Worm (Caenorhabditis elegans) whole organism, young adult: ENCODE results near the gene srx-50.

ENCODE experiments used
- F22D6.2 ChIP-seq: sonication (generic microtip); optimal IDR thresholded peaks from 2 replicates; lab custom pipeline; 2016; ENCODE audit warnings: mild to moderate bottlenecking, missing genetic modification characterization, missing compliant biosample characterization
- Y95B8A.8 ChIP-seq: fragments of 200-800 bp; sonication (Bioruptor generic); IDR thresholded peaks from 2 replicates; pipeline ENCODE4 v1.3.6; 2022; ENCODE audit warnings: missing genetic modification reagents, missing genetic modification characterization, missing compliant biosample characterization
- ama-1 ChIP-seq, 3 experiments: fragments of 150-350 bp in 1 of 3; sonication (generic microtip) in 2 of 3; optimal IDR thresholded peaks; 2 replicates each; lab custom pipeline; 2014 to 2018; ENCODE audit warnings: missing biosample characterization in 2 of 3, missing genetic modification characterization in 2 of 3, missing genetic modification reagents in 2 of 3
- aptf-3 ChIP-seq: fragments of 200-800 bp; sonication (Bioruptor generic); IDR thresholded peaks from 2 replicates; pipeline ENCODE4 v1.3.6; 2022; ENCODE audit warnings: missing genetic modification characterization, missing compliant biosample characterization
- ceh-27 ChIP-seq: fragments of 200-800 bp; sonication (Bioruptor generic); optimal IDR thresholded peaks from 2 replicates; lab custom pipeline; 2018; ENCODE audit warnings: mild to moderate bottlenecking, missing genetic modification characterization, moderate library complexity, missing compliant biosample characterization
- dpl-1 ChIP-seq: fragments of 150-350 bp; optimal IDR thresholded peaks from 2 replicates; lab custom pipeline; 2014; ENCODE audit warnings: missing biosample characterization, missing genetic modification reagents, missing genetic modification characterization
- fkh-3 ChIP-seq: sonication (generic microtip); optimal IDR thresholded peaks from 2 replicates; lab custom pipeline; 2016; ENCODE audit warnings: mild to moderate bottlenecking, missing genetic modification characterization, missing compliant biosample characterization
- hsf-1 ChIP-seq: fragments of 200-800 bp; sonication (Bioruptor generic); IDR thresholded peaks from 2 replicates; pipeline ENCODE4 v1.3.6; 2022; ENCODE audit warnings: missing genetic modification reagents, missing genetic modification characterization, missing compliant biosample characterization
- lsl-1 ChIP-seq: fragments of 200-800 bp; sonication (Bioruptor generic); optimal IDR thresholded peaks from 2 replicates; lab custom pipeline; 2018; ENCODE audit warnings: mild to moderate bottlenecking, missing genetic modification characterization, moderate library complexity, missing compliant biosample characterization
- madf-8 ChIP-seq: fragments of 200-800 bp; sonication (Bioruptor generic); conservative IDR thresholded peaks from 2 replicates; pipeline ENCODE4 v1.3.6; 2022; ENCODE audit warnings: missing genetic modification reagents, missing genetic modification characterization, missing compliant biosample characterization
- nhr-80 ChIP-seq: sonication (generic microtip); optimal IDR thresholded peaks from 2 replicates; lab custom pipeline; 2016; ENCODE audit warnings: missing genetic modification characterization, missing compliant biosample characterization
- snpc-4 ChIP-seq, 5 experiments: fragments of 150-350 bp in 1 of 5; sonication (generic microtip) in 4 of 5; optimal IDR thresholded peaks; 2 replicates each; lab custom pipeline; 2014 to 2018; ENCODE audit warnings: missing genetic modification characterization in 5 of 5, missing biosample characterization in 3 of 5, antibody characterized with exemption in 2 of 5, mild to moderate bottlenecking in 2 of 5, missing compliant biosample characterization in 2 of 5, missing genotype in 2 of 5, moderate library complexity in 2 of 5, missing genetic modification reagents in 1 of 5

- TF ChIP-seq snpc-4 (GFP tag; optimal IDR thresholded peaks at IDR 0.05; lab: Kevin White, UChicago) (no peak), snpc-4 (tag; optimal IDR thresholded peaks at IDR 0.05; lab: Kevin White, UChicago) (no peak), ceh-27 (no peak), aptf-3 (GFP tag; lab: Robert Waterston, UW) (no peak), lsl-1 (no peak), nhr-80 (no peak), F22D6.2 (no peak), ama-1 (optimal IDR thresholded peaks at IDR 0.05; lab: Kevin White, UChicago) (no peak), ama-1 (GFP tag; optimal IDR thresholded peaks at IDR 0.05; lab: Kevin White, UChicago) (no peak), dpl-1 (GFP tag; lab: Kevin White, UChicago) (no peak), hsf-1 (no peak), fkh-3 (tag; lab: Kevin White, UChicago) (no peak), madf-8 (GFP tag; lab: Robert Waterston, UW) (no peak), Y95B8A.8 (GFP tag; lab: Robert Waterston, UW) (no peak)
Measured at ce11 chrIV:7052135-7052534, 5.6 kb upstream of the srx-50 start.
